Fruit fly (Drosophila melanogaster) whole organism, embryonic: Measurements from ENCODE around the gene Mst98Cb.
A peak's percentile ranks its signal among the peaks of the same experiment; 100 is the strongest.

Experiments used
- Atf3 ChIP-seq: fragments of 200-800 bp; sonication (Bioruptor generic); optimal IDR thresholded peaks from 3 replicates; lab custom pipeline; 2016; ENCODE audit warnings: missing biosample characterization, missing genetic modification characterization
- Bdp1 ChIP-seq: fragments of 200-800 bp; sonication (Bioruptor generic); optimal IDR thresholded peaks from 3 replicates; lab custom pipeline; 2016; ENCODE audit warnings: missing biosample characterization, missing genetic modification characterization
- Bgb ChIP-seq: fragments of 200-800 bp; sonication (Bioruptor generic); IDR thresholded peaks from 2 replicates; pipeline ENCODE4 v1.3.6; 2022; ENCODE audit warnings: missing biosample characterization, missing genetic modification characterization; ENCODE audit not compliant: partially characterized antibody
- CG10462 ChIP-seq: fragments of 200-800 bp; sonication (Bioruptor generic); optimal IDR thresholded peaks from 2 replicates; lab custom pipeline; 2016; ENCODE audit warnings: missing biosample characterization, missing genetic modification characterization
- CG12769 ChIP-seq: fragments of 200-800 bp; sonication (Bioruptor generic); optimal IDR thresholded peaks from 2 replicates; lab custom pipeline; 2019; ENCODE audit warnings: missing biosample characterization, mild to moderate bottlenecking, missing genetic modification characterization, moderate library complexity
- CG13123 ChIP-seq: fragments of 200-800 bp; sonication (Bioruptor generic); optimal IDR thresholded peaks from 2 replicates; lab custom pipeline; 2016; ENCODE audit warnings: missing biosample characterization, missing genetic modification characterization
- CG15514 ChIP-seq: fragments of 200-800 bp; sonication (Bioruptor generic); optimal IDR thresholded peaks from 3 replicates; lab custom pipeline; 2017; ENCODE audit warnings: missing biosample characterization, missing genetic modification characterization, mild to moderate bottlenecking, moderate library complexity, missing genetic modification reagents
- CG17361 ChIP-seq: fragments of 200-800 bp; sonication (Bioruptor generic); IDR thresholded peaks from 3 replicates; pipeline ENCODE4 v1.3.6; 2022; ENCODE audit warnings: missing biosample characterization, missing genetic modification characterization
- CG18619 ChIP-seq: fragments of 200-800 bp; sonication (Bioruptor generic); optimal IDR thresholded peaks from 3 replicates; lab custom pipeline; 2017; ENCODE audit warnings: missing biosample characterization, mild to moderate bottlenecking, missing genetic modification characterization
- CG30431 ChIP-seq: fragments of 200-800 bp; sonication (Bioruptor generic); optimal IDR thresholded peaks from 2 replicates; lab custom pipeline; 2017; ENCODE audit warnings: missing biosample characterization, missing genetic modification characterization
- CG42726 ChIP-seq: fragments of 200-800 bp; sonication (Bioruptor generic); IDR thresholded peaks from 2 replicates; pipeline ENCODE4 v1.3.6; 2022; ENCODE audit warnings: missing biosample characterization, missing genetic modification characterization; ENCODE audit not compliant: partially characterized antibody
- CG4617 ChIP-seq: fragments of 200-800 bp; sonication (Bioruptor generic); optimal IDR thresholded peaks from 3 replicates; lab custom pipeline; 2016; ENCODE audit warnings: missing biosample characterization, missing genetic modification characterization, borderline replicate concordance
- CG6791 ChIP-seq: fragments of 200-800 bp; sonication (Bioruptor generic); IDR thresholded peaks from 3 replicates; pipeline ENCODE4 v1.3.6; 2022; ENCODE audit warnings: missing biosample characterization, missing genetic modification characterization; ENCODE audit not compliant: partially characterized antibody
- CG7928 ChIP-seq: fragments of 200-800 bp; sonication (Bioruptor generic); optimal IDR thresholded peaks from 2 replicates; lab custom pipeline; 2017; ENCODE audit warnings: missing biosample characterization, mild to moderate bottlenecking, missing genetic modification characterization
- CG8290 ChIP-seq, 3 experiments: fragments of 200-800 bp; sonication (Bioruptor generic); optimal IDR thresholded peaks; 2 replicates each; lab custom pipeline; 2016 to 2019; ENCODE audit warnings: missing biosample characterization in 3 of 3, missing genetic modification characterization in 3 of 3, mild to moderate bottlenecking in 2 of 3, moderate library complexity in 1 of 3
- CG8944 ChIP-seq: fragments of 200-800 bp; sonication (Bioruptor generic); optimal IDR thresholded peaks from 3 replicates; lab custom pipeline; 2016; ENCODE audit warnings: missing biosample characterization, missing genetic modification characterization
- CG9609 ChIP-seq: fragments of 200-800 bp; sonication (Bioruptor generic); optimal IDR thresholded peaks from 3 replicates; lab custom pipeline; 2016; ENCODE audit warnings: missing biosample characterization, missing genetic modification characterization
- Ets65A ChIP-seq: fragments of 200-800 bp; sonication (Bioruptor generic); peaks from one replicate; lab custom pipeline; 2016; ENCODE audit warnings: missing biosample characterization, missing genetic modification characterization
- Fer1 ChIP-seq: fragments of 200-800 bp; sonication (Bioruptor generic); optimal IDR thresholded peaks from 2 replicates; lab custom pipeline; 2017; ENCODE audit warnings: missing biosample characterization, mild to moderate bottlenecking, missing genetic modification characterization
- Hmx ChIP-seq: fragments of 200-800 bp; sonication (Bioruptor generic); optimal IDR thresholded peaks from 2 replicates; lab custom pipeline; 2016; ENCODE audit warnings: missing biosample characterization, missing genetic modification characterization
- Hr51 ChIP-seq, 2 experiments: fragments of 200-800 bp; sonication (Bioruptor generic); optimal IDR thresholded peaks; 2 replicates in 1 of 2; 3 replicates in 1 of 2; lab custom pipeline; 2016 to 2018; ENCODE audit warnings: missing biosample characterization in 2 of 2, missing genetic modification characterization in 2 of 2, mild to moderate bottlenecking in 1 of 2, moderate library complexity in 1 of 2
- Hsf ChIP-seq: fragments of 200-800 bp; sonication (Bioruptor generic); optimal IDR thresholded peaks from 3 replicates; lab custom pipeline; 2016; ENCODE audit warnings: missing biosample characterization, missing genetic modification characterization
- Mad ChIP-seq: fragments of 200-800 bp; sonication (Bioruptor generic); optimal IDR thresholded peaks from 2 replicates; lab custom pipeline; 2016; ENCODE audit warnings: missing biosample characterization, missing genetic modification characterization
- Side ChIP-seq: fragments of 200-800 bp; sonication (Bioruptor generic); optimal IDR thresholded peaks from 2 replicates; lab custom pipeline; 2016; ENCODE audit warnings: missing biosample characterization, missing genetic modification characterization
- Sox102F ChIP-seq: fragments of 200-800 bp; sonication (Bioruptor generic); optimal IDR thresholded peaks from 2 replicates; lab custom pipeline; 2018; ENCODE audit warnings: missing biosample characterization, mild to moderate bottlenecking, missing genetic modification characterization, moderate library complexity
- corto ChIP-seq: fragments of 200-800 bp; sonication (Bioruptor generic); optimal IDR thresholded peaks from 2 replicates; lab custom pipeline; 2016; ENCODE audit warnings: missing biosample characterization, mild to moderate bottlenecking, missing genetic modification characterization, moderate library complexity
- cwo ChIP-seq: fragments of 200-800 bp; sonication (Bioruptor generic); optimal IDR thresholded peaks from 3 replicates; lab custom pipeline; 2017; ENCODE audit warnings: missing biosample characterization, missing genetic modification characterization, mild to moderate bottlenecking, moderate library complexity, missing genetic modification reagents
- danr ChIP-seq: fragments of 200-800 bp; sonication (Bioruptor generic); IDR thresholded peaks from 2 replicates; pipeline ENCODE4 v1.3.6; 2022; ENCODE audit warnings: missing biosample characterization, missing genetic modification characterization
- en ChIP-seq: fragments of 200-800 bp; sonication (Bioruptor generic); optimal IDR thresholded peaks from 2 replicates; lab custom pipeline; 2016; ENCODE audit warnings: missing biosample characterization, missing genetic modification characterization
- fd64A ChIP-seq: fragments of 200-800 bp; sonication (Bioruptor generic); optimal IDR thresholded peaks from 3 replicates; lab custom pipeline; 2018; ENCODE audit warnings: missing biosample characterization, mild to moderate bottlenecking, missing genetic modification characterization
- hkb ChIP-seq, 2 experiments: fragments of 200-800 bp in 1 of 2; fragments of >200 bp in 1 of 2; sonication (Bioruptor generic) in 1 of 2; IDR thresholded peaks in 1 of 2; optimal IDR thresholded peaks in 1 of 2; 2 replicates each; pipeline versions ENCODE4 v1.3.6 to Lab custom; 2017 to 2022; ENCODE audit warnings: missing biosample characterization in 1 of 2, missing genetic modification characterization in 1 of 2
- kah ChIP-seq: fragments of 200-800 bp; sonication (Bioruptor generic); optimal IDR thresholded peaks from 2 replicates; lab custom pipeline; 2018; ENCODE audit warnings: missing biosample characterization, mild to moderate bottlenecking, missing genetic modification characterization
- lab ChIP-seq: fragments of 200-800 bp; sonication (Bioruptor generic); optimal IDR thresholded peaks from 3 replicates; lab custom pipeline; 2017; ENCODE audit warnings: missing biosample characterization, missing genetic modification characterization, mild to moderate bottlenecking, moderate library complexity, missing genetic modification reagents
- lbe ChIP-seq: fragments of 200-800 bp; sonication (Bioruptor generic); optimal IDR thresholded peaks from 2 replicates; lab custom pipeline; 2016; ENCODE audit warnings: missing biosample characterization, mild to moderate bottlenecking, missing genetic modification characterization
- luna ChIP-seq: fragments of 200-800 bp; sonication (Bioruptor generic); optimal IDR thresholded peaks from 2 replicates; lab custom pipeline; 2016; ENCODE audit warnings: missing biosample characterization, missing genetic modification characterization
- mirr ChIP-seq: fragments of 200-800 bp; sonication (Bioruptor generic); optimal IDR thresholded peaks from 3 replicates; lab custom pipeline; 2018; ENCODE audit warnings: missing biosample characterization, mild to moderate bottlenecking, missing genetic modification characterization
- psq ChIP-seq: fragments of 200-800 bp; sonication (Bioruptor generic); optimal IDR thresholded peaks from 2 replicates; lab custom pipeline; 2017; ENCODE audit warnings: missing biosample characterization, missing genetic modification characterization
- pzg ChIP-seq: fragments of 200-800 bp; sonication (Bioruptor generic); optimal IDR thresholded peaks from 3 replicates; lab custom pipeline; 2018; ENCODE audit warnings: missing biosample characterization, mild to moderate bottlenecking, missing genetic modification characterization, moderate library complexity
- sens-2 ChIP-seq: fragments of 200-800 bp; sonication (Bioruptor generic); IDR thresholded peaks from 2 replicates; pipeline ENCODE4 v1.3.6; 2022; ENCODE audit warnings: missing biosample characterization, missing genetic modification characterization
- sisA ChIP-seq: fragments of 200-800 bp; sonication (Bioruptor generic); IDR thresholded peaks from 2 replicates; pipeline ENCODE4 v1.3.6; 2022; ENCODE audit warnings: missing biosample characterization, missing genetic modification characterization
- slou ChIP-seq: fragments of 200-800 bp; sonication (Bioruptor generic); optimal IDR thresholded peaks from 3 replicates; lab custom pipeline; 2016; ENCODE audit warnings: missing biosample characterization, missing genetic modification characterization
- sob ChIP-seq: fragments of 200-800 bp; sonication (Bioruptor generic); IDR thresholded peaks from 2 replicates; pipeline ENCODE4 v1.3.6; 2022; ENCODE audit warnings: missing biosample characterization, missing genetic modification characterization
- sug ChIP-seq: fragments of 200-800 bp; optimal IDR thresholded peaks from 2 replicates; lab custom pipeline; 2019; ENCODE audit warnings: missing biosample characterization, mild to moderate bottlenecking, missing genetic modification characterization, moderate library complexity
- vfl ChIP-seq: fragments of 200-800 bp; sonication (Bioruptor generic); optimal IDR thresholded peaks from 2 replicates; lab custom pipeline; 2016; ENCODE audit warnings: missing biosample characterization, missing genetic modification characterization
- wdn ChIP-seq: fragments of 200-800 bp; sonication (Bioruptor generic); IDR thresholded peaks from 2 replicates; pipeline ENCODE4 v1.3.6; 2022; ENCODE audit warnings: missing biosample characterization, missing genetic modification characterization
- zen ChIP-seq: fragments of 200-800 bp; sonication (Bioruptor generic); optimal IDR thresholded peaks from 3 replicates; lab custom pipeline; 2018; ENCODE audit warnings: missing biosample characterization, mild to moderate bottlenecking, missing genetic modification characterization, moderate library complexity
- zen2 ChIP-seq: fragments of 200-800 bp; sonication (Bioruptor generic); IDR thresholded peaks from 3 replicates; pipeline ENCODE4 v1.3.6; 2022; ENCODE audit warnings: missing biosample characterization, missing genetic modification characterization; ENCODE audit not compliant: partially characterized antibody

Mst98Cb gene

dm6 chr3R:28330266-28331125 is 37.9 kb downstream of the Mst98Cb start (continued):
- no peak for TF ChIP-seq vfl (GFP tag; lab: Kevin White, UChicago)
- no peak for TF ChIP-seq CG18619
- peak; percentile 21 for TF ChIP-seq pzg
- TF ChIP-seq sug, result peak; percentile 21
- peak; percentile 96 for TF ChIP-seq cwo (GFP tag; lab: Kevin White, UChicago)
- TF ChIP-seq psq (GFP tag; lab: Kevin White, UChicago), result no peak
- TF ChIP-seq CG8944, result no peak
- peak; percentile 12 for TF ChIP-seq CG15514
- TF ChIP-seq CG13123 (GFP tag; lab: Kevin White, UChicago), result no peak
- TF ChIP-seq zen2, result peak; percentile 47; the same call in 2 of the 3 replicates
- TF ChIP-seq CG7928 (GFP tag; lab: Kevin White, UChicago), result peak; percentile 84
- no peak for TF ChIP-seq Sox102F (GFP tag; lab: Kevin White, UChicago)
- no peak for TF ChIP-seq slou (GFP tag; lab: Kevin White, UChicago)
- no peak for TF ChIP-seq CG42726 (GFP tag; lab: Robert Waterston, UW)
- no peak for TF ChIP-seq Hmx (GFP tag; lab: Kevin White, UChicago)
- TF ChIP-seq Hsf (GFP tag; lab: Kevin White, UChicago), result no peak
- TF ChIP-seq CG6791 (GFP tag; lab: Robert Waterston, UW), result no peak
- no peak for TF ChIP-seq CG17361 (GFP tag; lab: Robert Waterston, UW)
- no peak for TF ChIP-seq Bdp1
- no peak for TF ChIP-seq wdn (GFP tag; lab: Robert Waterston, UW)
- TF ChIP-seq Bgb (GFP tag; lab: Robert Waterston, UW), result no peak
- TF ChIP-seq Atf3, result no peak
- TF ChIP-seq hkb (optimal IDR thresholded peaks at IDR 0.05; lab: Kevin White, UChicago), result no peak
- TF ChIP-seq hkb (GFP tag; IDR thresholded peaks at IDR 0.05; lab: Robert Waterston, UW), result 0 out of 2 replicates have a peak, but pooled peaks have one; percentile 17
- peak; percentile 30 for TF ChIP-seq lab
- TF ChIP-seq kah, result no peak
- peak; percentile 62 for TF ChIP-seq mirr (GFP tag; lab: Kevin White, UChicago)
- TF ChIP-seq Hr51 (GFP tag; optimal IDR thresholded peaks at IDR 0.05; lab: Kevin White, UChicago), result no peak
- no peak for TF ChIP-seq en
- peak; percentile 19 for TF ChIP-seq Fer1 (GFP tag; lab: Kevin White, UChicago)
- no peak for TF ChIP-seq zen
- TF ChIP-seq corto, result no peak
- no peak for TF ChIP-seq Mad
- TF ChIP-seq fd64A (GFP tag; lab: Kevin White, UChicago), result no peak
- no peak for TF ChIP-seq sens-2 (GFP tag; lab: Robert Waterston, UW)
- no peak for TF ChIP-seq CG10462
- peak; percentile 30 for TF ChIP-seq Ets65A (GFP tag; lab: Kevin White, UChicago)
- peak; percentile 66 for TF ChIP-seq CG12769
- TF ChIP-seq danr, result no peak
- peak; percentile 7 for TF ChIP-seq Side (GFP tag; lab: Kevin White, UChicago)
- TF ChIP-seq lbe, result no peak
- TF ChIP-seq sisA (GFP tag; lab: Robert Waterston, UW), result no peak
- TF ChIP-seq CG9609, result no peak
- no peak for TF ChIP-seq CG30431 (GFP tag; lab: Kevin White, UChicago)
- TF ChIP-seq luna (GFP tag; lab: Kevin White, UChicago), result no peak
- no peak for TF ChIP-seq CG8290 (GFP tag; optimal IDR thresholded peaks at IDR 0.05; lab: Kevin White, UChicago)
- peak in 1 of 2 experiments; percentile 63 for TF ChIP-seq CG8290 (tag; optimal IDR thresholded peaks at IDR 0.05; lab: Kevin White, UChicago)
- no peak for TF ChIP-seq CG4617 (GFP tag; lab: Kevin White, UChicago)
- 0 out of 2 replicates have a peak, but pooled peaks have one; percentile 27 for TF ChIP-seq sob (GFP tag; lab: Robert Waterston, UW)
